Worm (Caenorhabditis elegans): ENCODE data around the gene T01C8.3.

The T01C8.3 gene

DNA sequence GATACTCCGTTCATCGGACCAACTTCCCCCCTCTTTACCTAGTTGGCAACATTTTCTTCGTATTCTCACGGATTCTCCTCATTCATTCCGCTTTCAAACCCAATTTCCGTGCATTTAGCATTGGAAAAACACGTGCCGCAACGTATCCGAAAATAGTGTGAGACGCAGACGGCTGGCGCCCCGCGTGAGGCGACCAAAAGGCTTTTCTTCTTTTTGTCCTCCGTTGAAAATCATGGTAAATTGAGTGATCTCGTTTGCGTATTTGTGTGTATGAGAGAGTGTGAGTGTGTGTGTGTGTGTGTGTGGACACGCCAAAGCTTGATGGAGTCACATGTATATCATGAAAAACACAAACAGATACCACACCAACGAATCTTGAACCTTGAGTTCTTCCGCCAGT, 13.8 kb upstream of the T01C8.3 start:
- TF ChIP-seq attf-5 (GFP tag; optimal IDR thresholded peaks at IDR 0.05) = peak; percentile 93
- no peak for TF ChIP-seq B0261.1 (tag; optimal IDR thresholded peaks at IDR 0.05)
- TF ChIP-seq ztf-25 (GFP tag; IDR thresholded peaks at IDR 0.05) = no peak
- TF ChIP-seq egl-44 (GFP tag; IDR thresholded peaks at IDR 0.05) = no peak
- peak; percentile 45 for TF ChIP-seq ets-4 (GFP tag; optimal IDR thresholded peaks at IDR 0.05)
- peak; percentile 52 for TF ChIP-seq ZK185.1 (tag; optimal IDR thresholded peaks at IDR 0.05; ENCODE audit: poor library complexity, severe bottlenecking)
- no peak for TF ChIP-seq aptf-2 (GFP tag; conservative IDR thresholded peaks at IDR 0.05)
- TF ChIP-seq lag-1 (GFP tag; IDR thresholded peaks at IDR 0.05) = no peak
- TF ChIP-seq tbp1 (GFP tag; optimal IDR thresholded peaks at IDR 0.05) = peak; percentile 59
- no peak for TF ChIP-seq mes-4 (tag; optimal IDR thresholded peaks at IDR 0.05)
- peak; percentile 79 for TF ChIP-seq K11D2.4 (GFP tag; IDR thresholded peaks at IDR 0.05)
- TF ChIP-seq akir-1 (GFP tag; optimal IDR thresholded peaks at IDR 0.05) = no peak
- peak; percentile 15; the same call in 1 of the 2 replicates for TF ChIP-seq Y67H2A.10 (GFP tag; conservative IDR thresholded peaks at IDR 0.05)
- TF ChIP-seq ztf-3 (GFP tag; optimal IDR thresholded peaks at IDR 0.05) = peak; percentile 81
- TF ChIP-seq F55B11.4 (tag; optimal IDR thresholded peaks at IDR 0.05; ENCODE audit: borderline replicate concordance, insufficient read depth) = no peak
- TF ChIP-seq lin-54 (GFP tag; optimal IDR thresholded peaks at IDR 0.05) = peak; percentile 48
- TF ChIP-seq egrh-3 (GFP tag; IDR thresholded peaks at IDR 0.05) = 0 out of 2 replicates have a peak, but pooled peaks have one; percentile 9
- TF ChIP-seq ceh-91 (GFP tag; IDR thresholded peaks at IDR 0.05) = no peak
- no peak for TF ChIP-seq F37B4.10 (GFP tag; IDR thresholded peaks at IDR 0.05)
- peak; percentile 52; the same call in 1 of the 2 replicates for TF ChIP-seq attf-3 (GFP tag; conservative IDR thresholded peaks at IDR 0.05)
- peak; percentile 32 for TF ChIP-seq die-1 (tag; optimal IDR thresholded peaks at IDR 0.05)
- TF ChIP-seq tbx-9 (tag; optimal IDR thresholded peaks at IDR 0.05; ENCODE audit: borderline replicate concordance) = no peak
- no peak for TF ChIP-seq unc-130 (GFP tag; optimal IDR thresholded peaks at IDR 0.05)
- no peak for TF ChIP-seq nfya-1 (tag; optimal IDR thresholded peaks at IDR 0.05; ENCODE audit: borderline replicate concordance, insufficient read depth)
- peak; percentile 91 for TF ChIP-seq zfh-2 (GFP tag; conservative IDR thresholded peaks at IDR 0.05)
- no peak for TF ChIP-seq hsf-1 (GFP tag; IDR thresholded peaks at IDR 0.05)
- TF ChIP-seq cebp-2 (GFP tag; IDR thresholded peaks at IDR 0.05) = no peak
- TF ChIP-seq snpc-1.1 (tag; optimal IDR thresholded peaks at IDR 0.05; ENCODE audit: insufficient read depth) = no peak
- TF ChIP-seq F33H1.4 (GFP tag; IDR thresholded peaks at IDR 0.05) = no peak
- peak; percentile 90 for TF ChIP-seq ztf-26 (tag; optimal IDR thresholded peaks at IDR 0.05)
- no peak for TF ChIP-seq sea-2 (GFP tag; IDR thresholded peaks at IDR 0.05)
- TF ChIP-seq ceh-100 (GFP tag; IDR thresholded peaks at IDR 0.05) = no peak
- TF ChIP-seq tlf-1 (GFP tag; optimal IDR thresholded peaks at IDR 0.05) = peak; percentile 64
- peak; percentile 82 for TF ChIP-seq nhr-80 (tag; optimal IDR thresholded peaks at IDR 0.05)
- TF ChIP-seq snpc-4 (GFP tag; optimal IDR thresholded peaks at IDR 0.05) = no peak
- peak in 2 of 4 experiments; percentile 55 to 57 for TF ChIP-seq snpc-4 (tag; optimal IDR thresholded peaks at IDR 0.05)
- no peak for TF ChIP-seq bed-2 (GFP tag; IDR thresholded peaks at IDR 0.05)
- TF ChIP-seq ama-1 (optimal IDR thresholded peaks at IDR 0.05) = peak; percentile 59
- no peak for TF ChIP-seq ama-1 (GFP tag; optimal IDR thresholded peaks at IDR 0.05)
- no peak for TF ChIP-seq F49E8.2 (tag; optimal IDR thresholded peaks at IDR 0.05; ENCODE audit: insufficient read depth)
- no peak for TF ChIP-seq xnd-1 (tag; optimal IDR thresholded peaks at IDR 0.05)
- TF ChIP-seq nfyb-1 (GFP tag; IDR thresholded peaks at IDR 0.05) = peak; percentile 88
- no peak for TF ChIP-seq F39B2.1 (GFP tag; IDR thresholded peaks at IDR 0.05)
- TF ChIP-seq gei-17 (GFP tag; optimal IDR thresholded peaks at IDR 0.05) = peak; percentile 63
- peak; percentile 85 for TF ChIP-seq chd-7 (tag; optimal IDR thresholded peaks at IDR 0.05)
- no peak for TF ChIP-seq dpff-1 (tag; optimal IDR thresholded peaks at IDR 0.05)
- TF ChIP-seq lsl-1 (GFP tag; optimal IDR thresholded peaks at IDR 0.05) = no peak
- TF ChIP-seq T26A5.8 (tag; optimal IDR thresholded peaks at IDR 0.05) = no peak
- no peak for TF ChIP-seq hlh-12 (tag; optimal IDR thresholded peaks at IDR 0.05)

Measured in whole organism, young adult.